Worm (Caenorhabditis elegans) whole organism, midembryonic: ENCODE results near the gene epic-3.

Experiments used
- T22C8.4 ChIP-seq: fragments of 200-800 bp; sonication (Bioruptor generic); IDR thresholded peaks from 2 replicates; pipeline ENCODE4 v1.3.6; 2022; ENCODE audit warnings: missing genetic modification characterization, missing compliant biosample characterization
- cog-1 ChIP-seq: sonication (generic microtip); optimal IDR thresholded peaks from 2 replicates; lab custom pipeline; 2016; ENCODE audit warnings: missing genetic modification characterization, missing compliant biosample characterization
- flt-1 ChIP-seq: fragments of 200-800 bp; sonication (Bioruptor generic); IDR thresholded peaks from 2 replicates; pipeline ENCODE4 v1.3.6; 2022; ENCODE audit warnings: missing genetic modification characterization, missing compliant biosample characterization
- klf-2 ChIP-seq: fragments of 200-800 bp; sonication (Bioruptor generic); conservative IDR thresholded peaks from 2 replicates; pipeline ENCODE4 v1.3.6; 2022; ENCODE audit warnings: missing genetic modification reagents, missing genetic modification characterization, missing compliant biosample characterization
- med-1 ChIP-seq: sonication (generic microtip); optimal IDR thresholded peaks from 2 replicates; lab custom pipeline; 2017; ENCODE audit warnings: missing genetic modification characterization, mild to moderate bottlenecking, missing compliant biosample characterization, antibody characterized with exemption, missing genetic modification reagents; ENCODE audit not compliant: insufficient read depth
- ref-1 ChIP-seq: fragments of 200-800 bp; sonication (Bioruptor generic); conservative IDR thresholded peaks from 2 replicates; pipeline ENCODE4 v1.3.6; 2022; ENCODE audit warnings: missing genetic modification reagents, missing genetic modification characterization, missing compliant biosample characterization
- tab-1 ChIP-seq: fragments of 200-800 bp; sonication (Bioruptor generic); IDR thresholded peaks from 2 replicates; pipeline ENCODE4 v1.3.6; 2022; ENCODE audit warnings: missing genetic modification characterization, missing compliant biosample characterization
- ztf-23 ChIP-seq: fragments of 200-800 bp; sonication (Bioruptor generic); IDR thresholded peaks from 2 replicates; pipeline ENCODE4 v1.3.6; 2022; ENCODE audit warnings: missing genetic modification reagents, missing genetic modification characterization, missing compliant biosample characterization
- ztf-29 ChIP-seq: fragments of 200-800 bp; sonication (Bioruptor generic); IDR thresholded peaks from 2 replicates; pipeline ENCODE4 v1.3.6; 2022; ENCODE audit warnings: missing genetic modification reagents, missing genetic modification characterization, missing compliant biosample characterization

epic-3 gene

ce11 chrIV:1724283-1724682 lies at the start of gene epic-3:
epic-3 (minus strand) TSS chrIV:1724383.
- no peak for TF ChIP-seq flt-1 (GFP tag; lab: Robert Waterston, UW)
- TF ChIP-seq tab-1 (GFP tag; lab: Robert Waterston, UW) = no peak
- TF ChIP-seq cog-1 = no peak
- no peak for TF ChIP-seq med-1 (GFP tag; lab: Kevin White, UChicago)
- no peak for TF ChIP-seq ref-1 (GFP tag; lab: Robert Waterston, UW)
- no peak for TF ChIP-seq ztf-29
- no peak for TF ChIP-seq ztf-23 (GFP tag; lab: Robert Waterston, UW)
- TF ChIP-seq klf-2 = no peak
- no peak for TF ChIP-seq T22C8.4 (GFP tag; lab: Robert Waterston, UW)

- no peak for TF ChIP-seq flt-1 (GFP tag; lab: Robert Waterston, UW)
- no peak for TF ChIP-seq T22C8.4 (GFP tag; lab: Robert Waterston, UW)
Measured at ce11 chrIV:1771843-1772242, 47.7 kb upstream of the epic-3 start, which contains the start of gene Y41D4A.1. Y41D4A.1 (plus strand) TSS chrIV:1772143.

- TF ChIP-seq med-1 (GFP tag; lab: Kevin White, UChicago) (no peak), tab-1 (GFP tag; lab: Robert Waterston, UW) (0 out of 2 replicates have a peak, but pooled peaks have one; percentile 34), ztf-23 (GFP tag; lab: Robert Waterston, UW) (0 out of 2 replicates have a peak, but pooled peaks have one; percentile 28), cog-1 (no peak)
Measured at ce11 chrIV:1769074-1769473, 44.9 kb upstream of the epic-3 start.

DNA sequence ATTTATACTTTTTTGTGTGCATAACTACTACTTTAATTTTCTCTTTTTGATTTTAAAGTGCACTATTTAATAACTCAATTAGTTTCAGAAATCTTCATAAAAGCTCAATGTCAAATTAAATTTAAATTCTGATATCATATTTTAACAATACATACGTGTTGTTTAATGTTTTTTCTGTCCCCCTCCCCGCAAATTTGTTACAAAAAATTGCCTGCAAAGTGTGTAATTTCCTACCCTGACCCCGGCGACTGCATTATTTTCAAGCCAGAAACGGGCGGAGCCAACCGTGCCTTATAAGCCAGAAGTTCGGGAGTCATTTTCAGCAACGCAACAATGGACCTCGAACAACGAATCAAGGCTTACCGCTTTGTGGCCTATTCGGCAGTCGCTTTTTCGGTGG lies 44.1 kb upstream of the epic-3 start, which contains the start of gene col-108:
Gene col-108, plus strand, starts transcription at position 301 of the 400 bp plus-strand sequence.
- TF ChIP-seq tab-1 (GFP tag; lab: Robert Waterston, UW) = no peak
- no peak for TF ChIP-seq cog-1
- no peak for TF ChIP-seq klf-2
- no peak for TF ChIP-seq med-1 (GFP tag; lab: Kevin White, UChicago)
- no peak for TF ChIP-seq ztf-29
- no peak for TF ChIP-seq ref-1 (GFP tag; lab: Robert Waterston, UW)
- no peak for TF ChIP-seq T22C8.4 (GFP tag; lab: Robert Waterston, UW)
- TF ChIP-seq flt-1 (GFP tag; lab: Robert Waterston, UW) = no peak
- no peak for TF ChIP-seq ztf-23 (GFP tag; lab: Robert Waterston, UW)

ce11 chrIV:1765954-1766353 lies 41.8 kb upstream of the epic-3 start:
- TF ChIP-seq ztf-23 (GFP tag; lab: Robert Waterston, UW) (no peak), ref-1 (GFP tag; lab: Robert Waterston, UW) (no peak), T22C8.4 (GFP tag; lab: Robert Waterston, UW) (no peak), ztf-29 (no peak), med-1 (GFP tag; lab: Kevin White, UChicago) (no peak)

DNA sequence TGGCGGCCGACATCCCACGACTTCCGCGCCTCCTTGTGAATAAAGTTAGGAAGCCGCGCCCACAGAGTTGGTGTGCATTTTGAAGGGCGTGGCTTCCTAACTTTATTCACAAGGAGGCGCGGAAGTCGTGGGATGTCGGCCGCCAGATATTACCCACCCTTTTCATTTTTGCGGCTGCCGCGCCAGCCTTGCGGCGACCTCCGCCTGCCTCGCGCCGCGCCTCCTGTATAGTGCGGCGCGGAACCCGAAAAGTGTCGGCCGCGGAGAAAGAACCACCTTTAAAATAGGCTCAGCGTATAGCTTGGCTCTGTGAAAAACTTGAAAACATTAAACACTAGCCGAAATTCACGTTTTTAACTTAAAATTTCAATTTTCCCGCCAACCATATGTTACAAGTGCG lies 39.3 kb upstream of the epic-3 start:
- TF ChIP-seq med-1 (GFP tag; lab: Kevin White, UChicago) (no peak), cog-1 (no peak), ztf-23 (GFP tag; lab: Robert Waterston, UW) (no peak), ref-1 (GFP tag; lab: Robert Waterston, UW) (no peak), T22C8.4 (GFP tag; lab: Robert Waterston, UW) (no peak), flt-1 (GFP tag; lab: Robert Waterston, UW) (no peak), klf-2 (no peak), ztf-29 (no peak), tab-1 (GFP tag; lab: Robert Waterston, UW) (no peak)

- TF ChIP-seq ref-1 (GFP tag; lab: Robert Waterston, UW) (no peak), med-1 (GFP tag; lab: Kevin White, UChicago) (no peak), T22C8.4 (GFP tag; lab: Robert Waterston, UW) (no peak), ztf-29 (no peak), ztf-23 (GFP tag; lab: Robert Waterston, UW) (no peak), flt-1 (GFP tag; lab: Robert Waterston, UW) (no peak), cog-1 (no peak), tab-1 (GFP tag; lab: Robert Waterston, UW) (no peak), klf-2 (no peak)
Measured at ce11 chrIV:1761553-1761952, 37.4 kb upstream of the epic-3 start, which contains the start of gene Y41D4A.7. Y41D4A.7 (minus strand) TSS chrIV:1761570.

DNA sequence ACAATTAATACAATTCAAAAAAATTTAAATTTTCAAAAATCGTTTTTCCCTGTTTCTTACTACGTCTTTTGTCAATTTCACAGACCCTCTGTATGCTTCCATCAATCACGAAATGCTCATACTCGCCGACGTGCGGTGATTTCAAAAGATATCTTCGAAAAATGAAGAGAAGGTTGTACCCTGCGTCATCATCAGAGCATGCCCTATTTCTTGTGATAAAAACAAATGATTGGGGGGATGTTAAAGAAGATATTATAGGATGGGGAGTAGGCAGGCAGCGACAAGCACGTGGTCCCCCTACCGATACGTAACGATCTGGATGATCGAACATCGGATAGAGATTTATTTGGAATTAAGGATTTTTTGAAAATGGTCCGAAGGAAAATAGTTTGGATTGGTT lies 34.4 kb upstream of the epic-3 start:
- no peak for TF ChIP-seq cog-1
- no peak for TF ChIP-seq ref-1 (GFP tag; lab: Robert Waterston, UW)
- TF ChIP-seq ztf-23 (GFP tag; lab: Robert Waterston, UW) = no peak
- TF ChIP-seq med-1 (GFP tag; lab: Kevin White, UChicago) = no peak
- no peak for TF ChIP-seq klf-2

- no peak for TF ChIP-seq med-1 (GFP tag; lab: Kevin White, UChicago)
- TF ChIP-seq ztf-23 (GFP tag; lab: Robert Waterston, UW) = no peak
- TF ChIP-seq klf-2 = no peak
- no peak for TF ChIP-seq ref-1 (GFP tag; lab: Robert Waterston, UW)
- TF ChIP-seq cog-1 = no peak
- no peak for TF ChIP-seq tab-1 (GFP tag; lab: Robert Waterston, UW)
- TF ChIP-seq T22C8.4 (GFP tag; lab: Robert Waterston, UW) = no peak
- no peak for TF ChIP-seq flt-1 (GFP tag; lab: Robert Waterston, UW)
- no peak for TF ChIP-seq ztf-29
Measured at ce11 chrIV:1753481-1753880, 29.3 kb upstream of the epic-3 start, which contains the start of gene Y41D4A.3. Y41D4A.3 (plus strand) TSS chrIV:1753781.

ce11 chrIV:1752480-1752879 lies 28.3 kb upstream of the epic-3 start:
- TF ChIP-seq ztf-29 (no peak), tab-1 (GFP tag; lab: Robert Waterston, UW) (no peak), cog-1 (no peak), ztf-23 (GFP tag; lab: Robert Waterston, UW) (no peak), ref-1 (GFP tag; lab: Robert Waterston, UW) (no peak), flt-1 (GFP tag; lab: Robert Waterston, UW) (no peak), T22C8.4 (GFP tag; lab: Robert Waterston, UW) (no peak), med-1 (GFP tag; lab: Kevin White, UChicago) (no peak), klf-2 (no peak)
